Worm (Caenorhabditis elegans) whole organism, L1 larva: ENCODE data around the gene rtfo-1.

ENCODE experiments used
- C16A3.4 ChIP-seq: fragments of 150-350 bp; optimal IDR thresholded peaks from 2 replicates; lab custom pipeline; 2014; ENCODE audit warnings: missing biosample characterization, missing genetic modification characterization
- C34B4.2 ChIP-seq: sonication (generic microtip); optimal IDR thresholded peaks from 2 replicates; lab custom pipeline; 2017; ENCODE audit warnings: mild to moderate bottlenecking, missing genetic modification characterization, missing compliant biosample characterization
- F16B12.6 ChIP-seq: fragments of 150-350 bp; optimal IDR thresholded peaks from 2 replicates; lab custom pipeline; 2014; ENCODE audit warnings: missing biosample characterization, missing genetic modification characterization
- alr-1 ChIP-seq: fragments of 200-800 bp; sonication (Bioruptor generic); optimal IDR thresholded peaks from 2 replicates; lab custom pipeline; 2018; ENCODE audit warnings: borderline replicate concordance, mild to moderate bottlenecking, missing genetic modification characterization, missing compliant biosample characterization
- aly-2 ChIP-seq: fragments of 150-350 bp; optimal IDR thresholded peaks from 2 replicates; lab custom pipeline; 2014; ENCODE audit warnings: missing biosample characterization, missing genetic modification characterization
- blmp-1 ChIP-seq: fragments of 150-350 bp; optimal IDR thresholded peaks from 2 replicates; lab custom pipeline; 2014; ENCODE audit warnings: missing biosample characterization, missing genetic modification characterization
- ceh-90 ChIP-seq: sonication (generic microtip); optimal IDR thresholded peaks from 2 replicates; lab custom pipeline; 2016; ENCODE audit warnings: missing genetic modification characterization, missing compliant biosample characterization
- ces-1 ChIP-seq: fragments of 150-350 bp; optimal IDR thresholded peaks from 2 replicates; lab custom pipeline; 2014; ENCODE audit warnings: missing biosample characterization, missing genetic modification reagents, missing genetic modification characterization
- efl-1 ChIP-seq, 4 experiments: fragments of 150-350 bp; optimal IDR thresholded peaks in 3 of 4; peaks in 1 of 4; 1 replicate in 1 of 4; 2 replicates in 3 of 4; lab custom pipeline; 2014; ENCODE audit warnings: missing biosample characterization in 2 of 4, missing genetic modification characterization in 2 of 4, missing genetic modification reagents in 2 of 4
- efl-3 ChIP-seq: fragments of 200-800 bp; sonication (Bioruptor generic); optimal IDR thresholded peaks from 2 replicates; lab custom pipeline; 2018; ENCODE audit warnings: mild to moderate bottlenecking, missing genetic modification characterization, missing compliant biosample characterization
- elt-2 ChIP-seq: sonication (generic microtip); optimal IDR thresholded peaks from 2 replicates; lab custom pipeline; 2016; ENCODE audit warnings: missing genetic modification characterization, mild to moderate bottlenecking, inconsistent platforms, missing compliant biosample characterization, missing genetic modification reagents
- elt-3 ChIP-seq, 6 experiments: fragments of 150-350 bp in 1 of 6; sonication (generic microtip); optimal IDR thresholded peaks; 2 replicates each; lab custom pipeline; 2017 to 2018; ENCODE audit warnings: missing biosample characterization in 6 of 6, missing genetic modification characterization in 6 of 6, inconsistent platforms in 1 of 6
- fkh-4 ChIP-seq: sonication (generic microtip); optimal IDR thresholded peaks from 2 replicates; lab custom pipeline; 2016; ENCODE audit warnings: missing compliant biosample characterization, missing genetic modification characterization, borderline replicate concordance
- lin-15B ChIP-seq: fragments of 150-350 bp; sonication (generic microtip); optimal IDR thresholded peaks from 3 replicates; lab custom pipeline; 2014; ENCODE audit warnings: missing biosample characterization, missing genetic modification characterization
- lir-3 ChIP-seq: sonication (generic microtip); optimal IDR thresholded peaks from 2 replicates; lab custom pipeline; 2016; ENCODE audit warnings: mild to moderate bottlenecking, missing genetic modification characterization, moderate library complexity, missing compliant biosample characterization; ENCODE audit not compliant: poor library complexity
- lsy-2 ChIP-seq, 2 experiments: fragments of 150-350 bp; optimal IDR thresholded peaks; 2 replicates each; lab custom pipeline; 2014; ENCODE audit warnings: missing biosample characterization in 2 of 2, missing genetic modification characterization in 2 of 2
- mdl-1 ChIP-seq, 2 experiments: fragments of 150-350 bp; optimal IDR thresholded peaks; 2 replicates each; lab custom pipeline; 2014 to 2017; ENCODE audit warnings: missing biosample characterization in 2 of 2, missing genetic modification characterization in 2 of 2, inconsistent platforms in 1 of 2
- mef-2 ChIP-seq: fragments of 150-350 bp; optimal IDR thresholded peaks from 2 replicates; lab custom pipeline; 2014; ENCODE audit warnings: missing biosample characterization, missing genetic modification characterization
- nhr-237 ChIP-seq: fragments of 150-350 bp; optimal IDR thresholded peaks from 2 replicates; lab custom pipeline; 2014; ENCODE audit warnings: missing biosample characterization, missing genetic modification characterization
- nhr-28 ChIP-seq: fragments of 150-350 bp; optimal IDR thresholded peaks from 2 replicates; lab custom pipeline; 2014; ENCODE audit warnings: missing biosample characterization, missing genetic modification characterization
- nhr-76 ChIP-seq: sonication (generic microtip); optimal IDR thresholded peaks from 2 replicates; lab custom pipeline; 2017; ENCODE audit warnings: missing biosample characterization, missing genetic modification characterization
- nhr-77 ChIP-seq: fragments of 150-350 bp; optimal IDR thresholded peaks from 2 replicates; lab custom pipeline; 2014; ENCODE audit warnings: missing biosample characterization, missing genetic modification characterization
- nhr-85 ChIP-seq: sonication (generic microtip); peaks from one replicate; lab custom pipeline; 2016; ENCODE audit warnings: missing genetic modification characterization, inconsistent platforms, missing compliant biosample characterization
- nhr-90 ChIP-seq: sonication (generic microtip); optimal IDR thresholded peaks from 2 replicates; lab custom pipeline; 2016; ENCODE audit warnings: mild to moderate bottlenecking, missing genetic modification characterization, missing compliant biosample characterization; ENCODE audit not compliant: poor library complexity
- pag-3 ChIP-seq: sonication (generic microtip); optimal IDR thresholded peaks from 2 replicates; lab custom pipeline; 2017; ENCODE audit warnings: missing genetic modification characterization, mild to moderate bottlenecking, missing compliant biosample characterization, antibody characterized with exemption, borderline replicate concordance; ENCODE audit not compliant: insufficient read depth
- pqm-1 ChIP-seq: sonication (generic microtip); optimal IDR thresholded peaks from 3 replicates; lab custom pipeline; 2017; ENCODE audit warnings: missing biosample characterization, missing genetic modification characterization
- rnt-1 ChIP-seq: sonication (generic microtip); optimal IDR thresholded peaks from 2 replicates; lab custom pipeline; 2016; ENCODE audit warnings: mild to moderate bottlenecking, missing genetic modification characterization, moderate library complexity, missing compliant biosample characterization
- sox-4 ChIP-seq: sonication (generic microtip); optimal IDR thresholded peaks from 2 replicates; lab custom pipeline; 2016; ENCODE audit warnings: missing genetic modification characterization, missing compliant biosample characterization
- sup-37 ChIP-seq: fragments of 200-800 bp; sonication (Bioruptor generic); optimal IDR thresholded peaks from 2 replicates; lab custom pipeline; 2018; ENCODE audit warnings: mild to moderate bottlenecking, missing genetic modification characterization, missing compliant biosample characterization
- swsn-7 ChIP-seq: sonication (generic microtip); optimal IDR thresholded peaks from 2 replicates; lab custom pipeline; 2016; ENCODE audit warnings: missing genetic modification characterization, missing compliant biosample characterization
- tlp-1 ChIP-seq: fragments of 150-350 bp; optimal IDR thresholded peaks from 2 replicates; lab custom pipeline; 2014; ENCODE audit warnings: missing biosample characterization, missing genetic modification characterization
- unc-130 ChIP-seq: fragments of 150-350 bp; optimal IDR thresholded peaks from 2 replicates; lab custom pipeline; 2017; ENCODE audit warnings: missing biosample characterization, missing genetic modification characterization, inconsistent platforms
- unc-30 ChIP-seq: sonication (generic microtip); optimal IDR thresholded peaks from 2 replicates; lab custom pipeline; 2017; ENCODE audit warnings: missing biosample characterization, missing genetic modification characterization
- vab-15 ChIP-seq: sonication (generic microtip); optimal IDR thresholded peaks from 2 replicates; lab custom pipeline; 2017; ENCODE audit warnings: missing genotype, mild to moderate bottlenecking, missing genetic modification characterization, missing compliant biosample characterization
- xbp-1 ChIP-seq: sonication (generic microtip); optimal IDR thresholded peaks from 2 replicates; lab custom pipeline; 2016; ENCODE audit warnings: missing genetic modification characterization, missing compliant biosample characterization
- ztf-11 ChIP-seq, 2 experiments: sonication (generic microtip); optimal IDR thresholded peaks; 2 replicates each; lab custom pipeline; 2016 to 2017; ENCODE audit warnings: missing genetic modification characterization in 2 of 2, missing biosample characterization in 1 of 2, missing compliant biosample characterization in 1 of 2

The rtfo-1 gene

ce11 chrV:9583323-9583644 is 840 bp upstream of the rtfo-1 start, which contains the start of gene K09G1.1:
Gene K09G1.1 (plus strand): TSS chrV:9583545.
- TF ChIP-seq rnt-1 (tag; lab: Kevin White, UChicago) (no peak), unc-130 (tag; lab: Kevin White, UChicago) (no peak), nhr-85 (tag; lab: Kevin White, UChicago) (no peak), mef-2 (tag; lab: Kevin White, UChicago) (no peak), C34B4.2 (tag; lab: Kevin White, UChicago) (no peak), lsy-2 (tag; optimal IDR thresholded peaks at IDR 0.05; lab: Kevin White, UChicago) (no peak), nhr-237 (tag; lab: Kevin White, UChicago) (no peak), sox-4 (tag; lab: Kevin White, UChicago) (no peak), nhr-76 (tag; lab: Kevin White, UChicago) (no peak), lir-3 (no peak), F16B12.6 (tag; lab: Kevin White, UChicago) (no peak), lin-15B (tag; lab: Kevin White, UChicago) (no peak), aly-2 (tag; lab: Kevin White, UChicago) (no peak), mdl-1 (tag; optimal IDR thresholded peaks at IDR 0.05; lab: Kevin White, UChicago) (no peak), C16A3.4 (tag; lab: Kevin White, UChicago) (no peak), fkh-4 (tag; lab: Kevin White, UChicago) (no peak)
- TF ChIP-seq, all 84 proteins: peak for 0

ce11 chrV:9576991-9577390 is 5.5 kb downstream of the rtfo-1 start, which contains the start of gene F25B3.2:
Gene F25B3.2 (plus strand): TSS chrV:9577291.
- TF ChIP-seq nhr-76 (tag; lab: Kevin White, UChicago) (no peak), nhr-77 (tag; lab: Kevin White, UChicago) (no peak), ces-1 (GFP tag; lab: Kevin White, UChicago) (no peak), ceh-90 (no peak), nhr-90 (tag; lab: Kevin White, UChicago) (no peak), unc-30 (tag; lab: Kevin White, UChicago) (no peak), elt-3 (tag; optimal IDR thresholded peaks at IDR 0.05; lab: Kevin White, UChicago) (no peak), mdl-1 (tag; optimal IDR thresholded peaks at IDR 0.05; lab: Kevin White, UChicago) (no peak)

ce11 chrV:9571673-9572072 is 10.8 kb downstream of the rtfo-1 start:
- no peak for TF ChIP-seq xbp-1 (tag; lab: Kevin White, UChicago)
- peak; percentile 30 for TF ChIP-seq blmp-1 (tag; lab: Kevin White, UChicago)

ce11 chrV:9571056-9571455 is 11.4 kb downstream of the rtfo-1 start:
- TF ChIP-seq elt-2, result peak; percentile 68
- TF ChIP-seq swsn-7, result no peak
- no peak for TF ChIP-seq ztf-11 (tag; optimal IDR thresholded peaks at IDR 0.05; lab: Kevin White, UChicago)
- TF ChIP-seq nhr-28, result no peak
- TF ChIP-seq alr-1 (tag; lab: Kevin White, UChicago), result no peak
- TF ChIP-seq efl-3 (GFP tag; lab: Kevin White, UChicago), result no peak
- no peak for TF ChIP-seq sup-37 (GFP tag; lab: Kevin White, UChicago)
- TF ChIP-seq efl-1 (optimal IDR thresholded peaks at IDR 0.05; lab: Kevin White, UChicago), result no peak
- no peak for TF ChIP-seq efl-1 (GFP tag; optimal IDR thresholded peaks at IDR 0.05 in 1 of 2; lab: Kevin White, UChicago)

ce11 chrV:9570197-9570596 is 12.2 kb downstream of the rtfo-1 start, which contains the start of gene F25B3.5:
Gene F25B3.5 (minus strand): TSS chrV:9570297.
- TF ChIP-seq nhr-76 (tag; lab: Kevin White, UChicago) (no peak), tlp-1 (tag; lab: Kevin White, UChicago) (no peak), elt-2 (peak; percentile 41), blmp-1 (tag; lab: Kevin White, UChicago) (no peak), pqm-1 (tag; lab: Kevin White, UChicago) (no peak), C34B4.2 (tag; lab: Kevin White, UChicago) (no peak), pag-3 (no peak), vab-15 (tag; lab: Kevin White, UChicago) (no peak)
- TF ChIP-seq, all 84 proteins: peak for 1
